Worm (Caenorhabditis elegans): ENCODE data around the gene idpb-3.

ce11 chrII:5093945-5094344, 7.7 kb downstream of the idpb-3 start, which contains the start of gene C04G6.13:
- TF ChIP-seq nhr-76 (tag; optimal IDR thresholded peaks at IDR 0.05) (no peak), lin-13 (tag; optimal IDR thresholded peaks at IDR 0.05) (no peak), pha-4 (tag; optimal IDR thresholded peaks at IDR 0.05) (no peak), blmp-1 (tag; optimal IDR thresholded peaks at IDR 0.05) (no peak), snpc-4 (tag; optimal IDR thresholded peaks at IDR 0.05) (no peak), nhr-237 (tag; optimal IDR thresholded peaks at IDR 0.05) (no peak), ham-2 (GFP tag; optimal IDR thresholded peaks at IDR 0.05) (no peak), unc-39 (tag; optimal IDR thresholded peaks at IDR 0.05) (no peak), mep-1 (tag; optimal IDR thresholded peaks at IDR 0.05) (no peak), mls-2 (tag; optimal IDR thresholded peaks at IDR 0.05) (no peak), unc-62 (GFP tag; optimal IDR thresholded peaks at IDR 0.05) (no peak), nhr-2 (tag; optimal IDR thresholded peaks at IDR 0.05) (no peak), elt-3 (tag; optimal IDR thresholded peaks at IDR 0.05) (no peak), elt-1 (tag; optimal IDR thresholded peaks at IDR 0.05; ENCODE audit: borderline replicate concordance, insufficient read depth) (no peak)

All from whole organism, mixed stage, embryonic.